Fruit fly (Drosophila melanogaster) whole organism, embryonic: ENCODE measurements around the gene QIL1.
A peak's percentile ranks its signal among the peaks of the same experiment; 100 is the strongest.

ENCODE experiments used
- Ada2b ChIP-seq: fragments of 200-800 bp; sonication (Bioruptor generic); IDR thresholded peaks from 2 replicates; pipeline ENCODE4 v1.3.6; 2022; ENCODE audit warnings: missing biosample characterization, missing genetic modification characterization
- Adf1 ChIP-seq: fragments of 200-800 bp; sonication (Bioruptor generic); IDR thresholded peaks from 2 replicates; pipeline ENCODE4 v1.3.6; 2022; ENCODE audit warnings: missing biosample characterization, missing genetic modification characterization
- Atf6 ChIP-seq: fragments of 200-800 bp; sonication (Bioruptor generic); IDR thresholded peaks from 2 replicates; pipeline ENCODE4 v1.3.6; 2022; ENCODE audit warnings: missing biosample characterization, missing genetic modification characterization
- BEAF-32 ChIP-seq: fragments of 200-800 bp; sonication (Bioruptor generic); optimal IDR thresholded peaks from 3 replicates; lab custom pipeline; 2017; ENCODE audit warnings: missing biosample characterization, missing genetic modification characterization, mild to moderate bottlenecking, moderate library complexity, missing genetic modification reagents
- Bgb ChIP-seq: fragments of 200-800 bp; sonication (Bioruptor generic); IDR thresholded peaks from 2 replicates; pipeline ENCODE4 v1.3.6; 2022; ENCODE audit warnings: missing biosample characterization, missing genetic modification characterization; ENCODE audit not compliant: partially characterized antibody
- CG11560 ChIP-seq: fragments of 200-800 bp; sonication (Bioruptor generic); IDR thresholded peaks from 3 replicates; pipeline ENCODE4 v1.3.6; 2022; ENCODE audit warnings: missing biosample characterization, missing genetic modification characterization
- CG11695 ChIP-seq: fragments of 200-800 bp; sonication (Bioruptor generic); IDR thresholded peaks from 3 replicates; pipeline ENCODE4 v1.3.6; 2022; ENCODE audit warnings: missing biosample characterization, missing genetic modification characterization
- CG12236 ChIP-seq: fragments of 200-800 bp; sonication (Bioruptor generic); optimal IDR thresholded peaks from 2 replicates; lab custom pipeline; 2016; ENCODE audit warnings: missing biosample characterization, missing genetic modification characterization
- CG1233 ChIP-seq: fragments of 200-800 bp; sonication (Bioruptor generic); optimal IDR thresholded peaks from 4 replicates; lab custom pipeline; 2018; ENCODE audit warnings: missing biosample characterization, mild to moderate bottlenecking, missing genetic modification characterization
- CG13123 ChIP-seq: fragments of 200-800 bp; sonication (Bioruptor generic); optimal IDR thresholded peaks from 2 replicates; lab custom pipeline; 2016; ENCODE audit warnings: missing biosample characterization, missing genetic modification characterization
- CG14965 ChIP-seq: fragments of 200-800 bp; sonication (Bioruptor generic); optimal IDR thresholded peaks from 2 replicates; lab custom pipeline; 2016; ENCODE audit warnings: missing biosample characterization, missing genetic modification characterization, borderline replicate concordance
- CG16863 ChIP-seq: fragments of 200-800 bp; sonication (Bioruptor generic); optimal IDR thresholded peaks from 3 replicates; lab custom pipeline; 2016; ENCODE audit warnings: missing biosample characterization, missing genetic modification characterization
- CG2712 ChIP-seq: fragments of 200-800 bp; optimal IDR thresholded peaks from 3 replicates; lab custom pipeline; 2019; ENCODE audit warnings: missing biosample characterization, mild to moderate bottlenecking, missing genetic modification characterization, moderate library complexity
- CG2889 ChIP-seq: fragments of 200-800 bp; sonication (Bioruptor generic); IDR thresholded peaks from 3 replicates; pipeline ENCODE4 v1.3.6; 2022; ENCODE audit warnings: missing biosample characterization, missing genetic modification characterization
- CG42726 ChIP-seq: fragments of 200-800 bp; sonication (Bioruptor generic); IDR thresholded peaks from 2 replicates; pipeline ENCODE4 v1.3.6; 2022; ENCODE audit warnings: missing biosample characterization, missing genetic modification characterization; ENCODE audit not compliant: partially characterized antibody
- CG5180 ChIP-seq: fragments of 200-800 bp; sonication (Bioruptor generic); optimal IDR thresholded peaks from 3 replicates; lab custom pipeline; 2017; ENCODE audit warnings: missing biosample characterization, missing genetic modification characterization, mild to moderate bottlenecking, moderate library complexity, missing genetic modification reagents
- CG6272 ChIP-seq: fragments of 200-800 bp; sonication (Bioruptor generic); IDR thresholded peaks from 2 replicates; pipeline ENCODE4 v1.3.6; 2022; ENCODE audit warnings: missing biosample characterization, missing genetic modification characterization
- CG7839 ChIP-seq: fragments of 200-800 bp; sonication (Bioruptor generic); optimal IDR thresholded peaks from 3 replicates; lab custom pipeline; 2018; ENCODE audit warnings: missing biosample characterization, mild to moderate bottlenecking, missing genetic modification characterization, moderate library complexity
- CG8089 ChIP-seq: fragments of 200-800 bp; sonication (Bioruptor generic); optimal IDR thresholded peaks from 3 replicates; lab custom pipeline; 2016; ENCODE audit warnings: missing biosample characterization, missing genetic modification characterization
- CG8478 ChIP-seq: fragments of >200 bp; optimal IDR thresholded peaks from 2 replicates; lab custom pipeline; 2018
- CG9817 ChIP-seq: fragments of 200-800 bp; sonication (Bioruptor generic); optimal IDR thresholded peaks from 2 replicates; lab custom pipeline; 2018; ENCODE audit warnings: missing biosample characterization, mild to moderate bottlenecking, missing genetic modification characterization, moderate library complexity
- Dp ChIP-seq: fragments of 200-800 bp; sonication (Bioruptor generic); optimal IDR thresholded peaks from 2 replicates; lab custom pipeline; 2018; ENCODE audit warnings: missing biosample characterization, mild to moderate bottlenecking, missing genetic modification characterization, moderate library complexity
- E2f1 ChIP-seq: fragments of 200-800 bp; sonication (Bioruptor generic); IDR thresholded peaks from 2 replicates; pipeline ENCODE4 v1.3.6; 2022; ENCODE audit warnings: missing biosample characterization, missing genetic modification characterization
- Fer2 ChIP-seq: fragments of 200-800 bp; sonication (Bioruptor generic); optimal IDR thresholded peaks from 2 replicates; lab custom pipeline; 2018; ENCODE audit warnings: missing biosample characterization, mild to moderate bottlenecking, missing genetic modification characterization, moderate library complexity
- GATAe ChIP-seq: fragments of 200-800 bp; sonication (Bioruptor generic); conservative IDR thresholded peaks from 2 replicates; pipeline ENCODE4 v1.3.6; 2022; ENCODE audit warnings: missing biosample characterization, missing genetic modification characterization
- HLHmδ ChIP-seq: fragments of 200-800 bp; sonication (Bioruptor generic); optimal IDR thresholded peaks from 2 replicates; lab custom pipeline; 2018; ENCODE audit warnings: missing biosample characterization, mild to moderate bottlenecking, missing genetic modification characterization, moderate library complexity
- Hand ChIP-seq: fragments of 200-800 bp; sonication (Bioruptor generic); optimal IDR thresholded peaks from 2 replicates; lab custom pipeline; 2017; ENCODE audit warnings: mild to moderate bottlenecking, missing biosample characterization, missing genetic modification reagents, missing genetic modification characterization
- MBD-R2 ChIP-seq: fragments of 200-800 bp; sonication (Bioruptor generic); IDR thresholded peaks from 2 replicates; pipeline ENCODE4 v1.3.6; 2022; ENCODE audit warnings: missing biosample characterization, missing genetic modification characterization
- Med ChIP-seq: fragments of 200-800 bp; sonication (Bioruptor generic); peaks from one replicate; lab custom pipeline; 2016; ENCODE audit warnings: missing biosample characterization, missing genetic modification characterization, mild to moderate bottlenecking, inconsistent platforms, moderate library complexity
- Neu2 ChIP-seq: fragments of 200-800 bp; sonication (Bioruptor generic); optimal IDR thresholded peaks from 3 replicates; lab custom pipeline; 2016; ENCODE audit warnings: missing biosample characterization, missing genetic modification characterization, borderline replicate concordance
- Side ChIP-seq: fragments of 200-800 bp; sonication (Bioruptor generic); optimal IDR thresholded peaks from 2 replicates; lab custom pipeline; 2016; ENCODE audit warnings: missing biosample characterization, missing genetic modification characterization
- Sox100B ChIP-seq: fragments of 200-800 bp; sonication (Bioruptor generic); optimal IDR thresholded peaks from 3 replicates; lab custom pipeline; 2018; ENCODE audit warnings: missing biosample characterization, mild to moderate bottlenecking, missing genetic modification characterization
- Sox102F ChIP-seq: fragments of 200-800 bp; sonication (Bioruptor generic); optimal IDR thresholded peaks from 2 replicates; lab custom pipeline; 2018; ENCODE audit warnings: missing biosample characterization, mild to moderate bottlenecking, missing genetic modification characterization, moderate library complexity
- Trl ChIP-seq, 3 experiments: fragments of >200 bp in 2 of 3; fragments of 200-800 bp in 1 of 3; sonication (Bioruptor generic) in 1 of 3; optimal IDR thresholded peaks; 2 replicates in 1 of 3; 3 replicates in 2 of 3; lab custom pipeline; 2016 to 2017; ENCODE audit warnings: missing biosample characterization in 1 of 3, missing genetic modification characterization in 1 of 3
- ara ChIP-seq: fragments of 200-800 bp; sonication (Bioruptor generic); IDR thresholded peaks from 2 replicates; pipeline ENCODE4 v1.3.6; 2022; ENCODE audit warnings: missing biosample characterization, missing genetic modification characterization
- bbx ChIP-seq: fragments of 200-800 bp; sonication (Bioruptor generic); IDR thresholded peaks from 2 replicates; pipeline ENCODE4 v1.3.6; 2022; ENCODE audit warnings: missing biosample characterization, missing genetic modification characterization; ENCODE audit not compliant: partially characterized antibody
- crp ChIP-seq, 2 experiments: fragments of 200-800 bp; sonication (Bioruptor generic); optimal IDR thresholded peaks; 2 replicates in 1 of 2; 3 replicates in 1 of 2; lab custom pipeline; 2017; ENCODE audit warnings: missing biosample characterization in 2 of 2, missing genetic modification characterization in 2 of 2, mild to moderate bottlenecking in 1 of 2, moderate library complexity in 1 of 2
- dan ChIP-seq: fragments of 200-800 bp; sonication (Bioruptor generic); IDR thresholded peaks from 2 replicates; pipeline ENCODE4 v1.3.6; 2022; ENCODE audit warnings: missing biosample characterization, missing genetic modification characterization
- ewg ChIP-seq: fragments of 200-800 bp; sonication (Bioruptor generic); optimal IDR thresholded peaks from 3 replicates; lab custom pipeline; 2017; ENCODE audit warnings: mild to moderate bottlenecking, missing biosample characterization, missing genetic modification reagents, missing genetic modification characterization
- gcm ChIP-seq: fragments of 200-800 bp; sonication (Bioruptor generic); optimal IDR thresholded peaks from 2 replicates; lab custom pipeline; 2019; ENCODE audit warnings: missing biosample characterization, mild to moderate bottlenecking, missing genetic modification characterization, moderate library complexity
- luna ChIP-seq: fragments of 200-800 bp; sonication (Bioruptor generic); optimal IDR thresholded peaks from 2 replicates; lab custom pipeline; 2016; ENCODE audit warnings: missing biosample characterization, missing genetic modification characterization
- mld ChIP-seq: fragments of 200-800 bp; sonication (Bioruptor generic); IDR thresholded peaks from 3 replicates; pipeline ENCODE4 v1.3.6; 2022; ENCODE audit warnings: missing biosample characterization, missing genetic modification characterization; ENCODE audit not compliant: partially characterized antibody
- pan ChIP-seq, 4 experiments: fragments of >200 bp in 3 of 4; fragments of 200-800 bp in 1 of 4; sonication (Bioruptor generic) in 1 of 4; optimal IDR thresholded peaks in 3 of 4; IDR thresholded peaks in 1 of 4; 2 replicates each; pipeline versions ENCODE4 v1.3.6 to Lab custom; 2017 to 2022; ENCODE audit warnings: missing biosample characterization in 2 of 4, missing genetic modification characterization in 2 of 4, mixed read lengths in 1 of 4
- ro ChIP-seq: fragments of 200-800 bp; sonication (Bioruptor generic); IDR thresholded peaks from 2 replicates; pipeline ENCODE4 v1.3.6; 2022; ENCODE audit warnings: missing biosample characterization, missing genetic modification characterization
- sc ChIP-seq, 3 experiments: fragments of >200 bp in 2 of 3; fragments of 200-800 bp in 1 of 3; sonication (Bioruptor generic) in 1 of 3; optimal IDR thresholded peaks; 2 replicates in 2 of 3; 3 replicates in 1 of 3; lab custom pipeline; 2017; ENCODE audit warnings: mild to moderate bottlenecking in 1 of 3, missing biosample characterization in 1 of 3, missing genetic modification characterization in 1 of 3, missing genetic modification reagents in 1 of 3
- schlank ChIP-seq: fragments of 200-800 bp; sonication (Bioruptor generic); optimal IDR thresholded peaks from 2 replicates; lab custom pipeline; 2018; ENCODE audit warnings: missing biosample characterization, mild to moderate bottlenecking, missing genetic modification characterization
- shn ChIP-seq: fragments of 200-800 bp; sonication (Bioruptor generic); optimal IDR thresholded peaks from 3 replicates; lab custom pipeline; 2016; ENCODE audit warnings: missing biosample characterization, missing genetic modification characterization
- sisA ChIP-seq: fragments of 200-800 bp; sonication (Bioruptor generic); IDR thresholded peaks from 2 replicates; pipeline ENCODE4 v1.3.6; 2022; ENCODE audit warnings: missing biosample characterization, missing genetic modification characterization
- wdn ChIP-seq: fragments of 200-800 bp; sonication (Bioruptor generic); IDR thresholded peaks from 2 replicates; pipeline ENCODE4 v1.3.6; 2022; ENCODE audit warnings: missing biosample characterization, missing genetic modification characterization

Gene QIL1

dm6 chr3L:17447881-17448280 is 17.9 kb upstream of the QIL1 start (continued):
- TF ChIP-seq MBD-R2 (GFP tag; lab: Robert Waterston, UW) (no peak), CG11695 (GFP tag; lab: Robert Waterston, UW) (peak; percentile 47; the same call in 1 of the 3 replicates), ara (no peak), Adf1 (no peak), CG12236 (GFP tag; lab: Kevin White, UChicago) (no peak), CG9817 (tag; lab: Kevin White, UChicago) (no peak), CG1233 (GFP tag; lab: Kevin White, UChicago) (no peak), CG13123 (GFP tag; lab: Kevin White, UChicago) (no peak), sc (optimal IDR thresholded peaks at IDR 0.05; lab: Kevin White, UChicago) (no peak), sc (GFP tag; optimal IDR thresholded peaks at IDR 0.05; lab: Kevin White, UChicago) (no peak), sisA (no peak; the same call in 1 of the 2 replicates), Med (GFP tag; lab: Kevin White, UChicago) (no peak), schlank (tag; lab: Kevin White, UChicago) (no peak), luna (no peak), Sox100B (GFP tag; lab: Kevin White, UChicago) (peak; percentile 35), gcm (no peak), Neu2 (GFP tag; lab: Kevin White, UChicago) (no peak), HLHmδ (GFP tag; lab: Kevin White, UChicago) (no peak), ro (GFP tag; lab: Robert Waterston, UW) (no peak), CG6272 (GFP tag; lab: Robert Waterston, UW) (no peak), E2f1 (GFP tag; lab: Robert Waterston, UW) (0 out of 2 replicates have a peak, but pooled peaks have one; percentile 9), CG7839 (tag; lab: Kevin White, UChicago) (peak; percentile 58), Trl (optimal IDR thresholded peaks at IDR 0.05; lab: Kevin White, UChicago) (no peak), Trl (GFP tag; optimal IDR thresholded peaks at IDR 0.05; lab: Kevin White, UChicago) (no peak), CG14965 (GFP tag; lab: Kevin White, UChicago) (no peak), CG11560 (tag; lab: Robert Waterston, UW) (no peak), CG8478 (lab: Kevin White, UChicago) (no peak), CG5180 (GFP tag; lab: Kevin White, UChicago) (no peak), Fer2 (tag; lab: Kevin White, UChicago) (no peak), CG42726 (no peak), crp (GFP tag; optimal IDR thresholded peaks at IDR 0.05; lab: Kevin White, UChicago) (no peak), Ada2b (GFP tag; lab: Robert Waterston, UW) (no peak), Atf6 (GFP tag; lab: Robert Waterston, UW) (no peak), Dp (GFP tag; lab: Kevin White, UChicago) (no peak), CG8089 (no peak), Bgb (GFP tag; lab: Robert Waterston, UW) (no peak), CG2889 (GFP tag; lab: Robert Waterston, UW) (no peak), shn (no peak), dan (GFP tag; lab: Robert Waterston, UW) (no peak), CG16863 (GFP tag; lab: Kevin White, UChicago) (no peak), bbx (GFP tag; lab: Robert Waterston, UW) (no peak), GATAe (GFP tag; lab: Robert Waterston, UW) (no peak), ewg (GFP tag; lab: Kevin White, UChicago) (no peak), Hand (GFP tag; lab: Kevin White, UChicago) (peak; percentile 41), CG2712 (tag; lab: Kevin White, UChicago) (peak; percentile 44), mld (GFP tag; lab: Robert Waterston, UW) (no peak), Side (no peak), Sox102F (GFP tag; lab: Kevin White, UChicago) (peak; percentile 12), pan (optimal IDR thresholded peaks at IDR 0.05; lab: Kevin White, UChicago) (no peak), pan (GFP tag; optimal IDR thresholded peaks at IDR 0.05 in 1 of 2, IDR thresholded peaks at IDR 0.05 in 1 of 2) (peak in 1 of 2 experiments; percentile 28), wdn (GFP tag; lab: Robert Waterston, UW) (no peak), BEAF-32 (GFP tag; lab: Kevin White, UChicago) (no peak)
